Fruit fly (Drosophila melanogaster): ENCODE data around the gene TrxT.

TrxT gene

dm6 chrX:5349899-5350575, 38.3 kb upstream of the TrxT start (continued):
- TF ChIP-seq Oaz (GFP tag; IDR thresholded peaks at IDR 0.05) (no peak), CG4854 (GFP tag; optimal IDR thresholded peaks at IDR 0.05) (no peak), H15 (GFP tag; IDR thresholded peaks at IDR 0.05) (peak; percentile 42; the same call in 1 of the 3 replicates), CG1832 (GFP tag; optimal IDR thresholded peaks at IDR 0.05) (no peak), H2.0 (GFP tag; IDR thresholded peaks at IDR 0.05) (peak; percentile 21; the same call in 1 of the 2 replicates), CG6272 (GFP tag; IDR thresholded peaks at IDR 0.05) (no peak), Myb (GFP tag; optimal IDR thresholded peaks at IDR 0.05) (no peak), Doc3 (GFP tag; IDR thresholded peaks at IDR 0.05; ENCODE audit: partially characterized antibody) (no peak), CG5180 (GFP tag; optimal IDR thresholded peaks at IDR 0.05) (no peak), CG13424 (tag; optimal IDR thresholded peaks at IDR 0.05) (peak; percentile 18), HLHmδ (GFP tag; optimal IDR thresholded peaks at IDR 0.05) (no peak), CG17385 (GFP tag; optimal IDR thresholded peaks at IDR 0.05) (no peak), Dip2 (GFP tag; IDR thresholded peaks at IDR 0.05) (no peak), CG6654 (GFP tag; optimal IDR thresholded peaks at IDR 0.05) (no peak), CG13123 (GFP tag; optimal IDR thresholded peaks at IDR 0.05) (no peak), CG17361 (GFP tag; IDR thresholded peaks at IDR 0.05) (no peak), CG1603 (tag; optimal IDR thresholded peaks at IDR 0.05) (peak; percentile 53), Ssrp (tag; optimal IDR thresholded peaks at IDR 0.05) (no peak), sisA (GFP tag; IDR thresholded peaks at IDR 0.05) (peak; percentile 63), tx (GFP tag; optimal IDR thresholded peaks at IDR 0.05) (no peak), sc (optimal IDR thresholded peaks at IDR 0.05) (no peak), sc (GFP tag; optimal IDR thresholded peaks at IDR 0.05) (no peak), HLH3B (GFP tag; IDR thresholded peaks at IDR 0.05) (peak; percentile 48; the same call in 1 of the 2 replicates), tna (GFP tag; IDR thresholded peaks at IDR 0.05; ENCODE audit: partially characterized antibody) (no peak), CG10366 (GFP tag; IDR thresholded peaks at IDR 0.05) (peak; percentile 33), gcm (GFP tag; optimal IDR thresholded peaks at IDR 0.05) (no peak), Lim3 (GFP tag; IDR thresholded peaks at IDR 0.05) (no peak), corto (GFP tag; optimal IDR thresholded peaks at IDR 0.05) (no peak), Poxn (GFP tag; IDR thresholded peaks at IDR 0.05) (no peak), mam (GFP tag; optimal IDR thresholded peaks at IDR 0.05) (no peak), Mad (GFP tag; optimal IDR thresholded peaks at IDR 0.05) (no peak), CG31388 (GFP tag; optimal IDR thresholded peaks at IDR 0.05) (no peak), CG8089 (GFP tag; optimal IDR thresholded peaks at IDR 0.05) (no peak), CG2875 (GFP tag; optimal IDR thresholded peaks at IDR 0.05) (no peak), Bteb2 (GFP tag; optimal IDR thresholded peaks at IDR 0.05) (no peak), CG12942 (GFP tag; optimal IDR thresholded peaks at IDR 0.05) (no peak), vnd (GFP tag; IDR thresholded peaks at IDR 0.05; ENCODE audit: partially characterized antibody) (no peak), insv (GFP tag; optimal IDR thresholded peaks at IDR 0.05) (no peak), CG6689 (GFP tag; IDR thresholded peaks at IDR 0.05) (no peak), CG10431 (GFP tag; optimal IDR thresholded peaks at IDR 0.05) (no peak), CG7987 (GFP tag; optimal IDR thresholded peaks at IDR 0.05) (no peak), eve (GFP tag; optimal IDR thresholded peaks at IDR 0.05) (no peak), dysf (GFP tag; IDR thresholded peaks at IDR 0.05) (peak; percentile 33; the same call in 1 of the 3 replicates), bowl (GFP tag; IDR thresholded peaks at IDR 0.05) (no peak), fd102C (GFP tag; optimal IDR thresholded peaks at IDR 0.05) (no peak), CG6854 (GFP tag; optimal IDR thresholded peaks at IDR 0.05) (no peak), CG11695 (GFP tag; IDR thresholded peaks at IDR 0.05) (no peak), CG4360 (GFP tag; IDR thresholded peaks at IDR 0.05) (no peak), crp (GFP tag; optimal IDR thresholded peaks at IDR 0.05) (no peak), CG6791 (GFP tag; IDR thresholded peaks at IDR 0.05; ENCODE audit: partially characterized antibody) (no peak), otp (GFP tag; IDR thresholded peaks at IDR 0.05) (no peak)

Data from whole organism, embryonic.